Worm (Caenorhabditis elegans) whole organism, L4 larva: ENCODE results near the gene C56G2.4.

Source experiments
- T20F7.1 ChIP-seq: fragments of 200-800 bp; sonication (Bioruptor generic); optimal IDR thresholded peaks from 2 replicates; lab custom pipeline; 2018; ENCODE audit warnings: mild to moderate bottlenecking, missing genetic modification characterization, missing compliant biosample characterization
- Y105C5A.15 ChIP-seq: fragments of 200-800 bp; sonication (Bioruptor generic); IDR thresholded peaks from 2 replicates; pipeline ENCODE4 v1.3.6; 2022; ENCODE audit warnings: missing genetic modification characterization, missing compliant biosample characterization
- Y48G9A.11 ChIP-seq: fragments of 200-800 bp; sonication (Bioruptor generic); IDR thresholded peaks from 2 replicates; pipeline ENCODE4 v1.3.6; 2022; ENCODE audit warnings: missing genetic modification reagents, missing genetic modification characterization, missing compliant biosample characterization
- Y5F2A.4 ChIP-seq: fragments of 200-800 bp; sonication (Bioruptor generic); optimal IDR thresholded peaks from 2 replicates; lab custom pipeline; 2018; ENCODE audit warnings: mild to moderate bottlenecking, missing genetic modification characterization, missing compliant biosample characterization
- Y75B8A.6 ChIP-seq: fragments of 200-800 bp; sonication (Bioruptor generic); IDR thresholded peaks from 2 replicates; pipeline ENCODE4 v1.3.6; 2022; ENCODE audit warnings: missing genetic modification reagents, missing genetic modification characterization, missing compliant biosample characterization
- attf-4 ChIP-seq: sonication (generic microtip); optimal IDR thresholded peaks from 3 replicates; lab custom pipeline; 2017; ENCODE audit warnings: missing biosample characterization, missing genetic modification characterization
- ceh-20 ChIP-seq: fragments of 200-800 bp; sonication (Bioruptor generic); IDR thresholded peaks from 2 replicates; pipeline ENCODE4 v1.3.6; 2022; ENCODE audit warnings: missing genetic modification reagents, missing genetic modification characterization, missing compliant biosample characterization
- ctbp-1 ChIP-seq: fragments of 200-800 bp; sonication (Bioruptor generic); IDR thresholded peaks from 2 replicates; pipeline ENCODE4 v1.3.6; 2022; ENCODE audit warnings: missing genetic modification reagents, missing genetic modification characterization, missing compliant biosample characterization
- daf-12 ChIP-seq: fragments of 150-350 bp; optimal IDR thresholded peaks from 2 replicates; lab custom pipeline; 2014; ENCODE audit warnings: missing biosample characterization, missing genetic modification reagents, missing genetic modification characterization
- daf-16 ChIP-seq, 3 experiments: sonication (generic microtip); optimal IDR thresholded peaks; 2 replicates each; lab custom pipeline; 2016 to 2017; ENCODE audit warnings: missing genetic modification characterization in 3 of 3, missing genetic modification reagents in 3 of 3, mild to moderate bottlenecking in 2 of 3, missing compliant biosample characterization in 2 of 3, missing biosample characterization in 1 of 3, moderate library complexity in 1 of 3
- daf-19 ChIP-seq: fragments of 200-800 bp; sonication (Bioruptor generic); conservative IDR thresholded peaks from 2 replicates; pipeline ENCODE4 v1.3.6; 2022; ENCODE audit warnings: missing genetic modification characterization, missing compliant biosample characterization
- dpl-1 ChIP-seq: fragments of 150-350 bp; optimal IDR thresholded peaks from 2 replicates; lab custom pipeline; 2014; ENCODE audit warnings: missing biosample characterization, missing genetic modification reagents, missing genetic modification characterization
- duxl-1 ChIP-seq: sonication (generic microtip); optimal IDR thresholded peaks from 2 replicates; lab custom pipeline; 2016; ENCODE audit warnings: mild to moderate bottlenecking, missing genetic modification characterization, moderate library complexity, missing compliant biosample characterization; ENCODE audit not compliant: poor library complexity
- egl-43 ChIP-seq: fragments of 200-800 bp; sonication (Bioruptor generic); IDR thresholded peaks from 2 replicates; pipeline ENCODE4 v1.3.6; 2022; ENCODE audit warnings: missing genetic modification reagents, missing genetic modification characterization, missing compliant biosample characterization
- lin-1 ChIP-seq: fragments of 200-800 bp; sonication (Bioruptor generic); IDR thresholded peaks from 2 replicates; pipeline ENCODE4 v1.3.6; 2022; ENCODE audit warnings: missing genetic modification reagents, missing genetic modification characterization, missing compliant biosample characterization
- lin-38 ChIP-seq: fragments of 200-800 bp; sonication (Bioruptor generic); IDR thresholded peaks from 2 replicates; pipeline ENCODE4 v1.3.6; 2022; ENCODE audit warnings: missing genetic modification reagents, missing genetic modification characterization, missing compliant biosample characterization
- lsy-2 ChIP-seq, 2 experiments: fragments of 150-350 bp in 1 of 2; sonication (generic microtip) in 1 of 2; optimal IDR thresholded peaks; 2 replicates each; lab custom pipeline; 2014 to 2017; ENCODE audit warnings: missing biosample characterization in 2 of 2, missing genetic modification characterization in 2 of 2
- mxl-2 ChIP-seq: fragments of 200-800 bp; sonication (Bioruptor generic); conservative IDR thresholded peaks from 2 replicates; pipeline ENCODE4 v1.3.6; 2022; ENCODE audit warnings: missing genetic modification reagents, missing genetic modification characterization, missing compliant biosample characterization
- nhr-10 ChIP-seq: fragments of 150-350 bp; optimal IDR thresholded peaks from 2 replicates; lab custom pipeline; 2014; ENCODE audit warnings: missing biosample characterization, missing genetic modification characterization
- nhr-6 ChIP-seq: fragments of 150-350 bp; optimal IDR thresholded peaks from 2 replicates; lab custom pipeline; 2014; ENCODE audit warnings: missing biosample characterization, missing genetic modification characterization
- nhr-76 ChIP-seq: fragments of 150-350 bp; optimal IDR thresholded peaks from 2 replicates; lab custom pipeline; 2014; ENCODE audit warnings: missing biosample characterization, missing genetic modification characterization
- nhr-77 ChIP-seq: fragments of 150-350 bp; optimal IDR thresholded peaks from 2 replicates; lab custom pipeline; 2014; ENCODE audit warnings: missing biosample characterization, missing genetic modification characterization
- php-3 ChIP-seq: fragments of 200-800 bp; sonication (Bioruptor generic); IDR thresholded peaks from 2 replicates; pipeline ENCODE4 v1.3.6; 2022; ENCODE audit warnings: missing genetic modification reagents, missing genetic modification characterization, missing compliant biosample characterization
- pqm-1 ChIP-seq: sonication (generic microtip); optimal IDR thresholded peaks from 2 replicates; lab custom pipeline; 2017; ENCODE audit warnings: missing biosample characterization, missing genetic modification characterization
- snpc-4 ChIP-seq: fragments of 150-350 bp; optimal IDR thresholded peaks from 2 replicates; lab custom pipeline; 2014; ENCODE audit warnings: missing biosample characterization, missing genetic modification characterization
- tra-1 ChIP-seq: fragments of 200-800 bp; sonication (Bioruptor generic); IDR thresholded peaks from 2 replicates; pipeline ENCODE4 v1.3.6; 2022; ENCODE audit warnings: missing genetic modification reagents, missing genetic modification characterization, missing compliant biosample characterization
- unc-39 ChIP-seq: sonication (generic microtip); optimal IDR thresholded peaks from 2 replicates; lab custom pipeline; 2017; ENCODE audit warnings: missing biosample characterization, missing genetic modification characterization
- unc-62 ChIP-seq, 3 experiments: fragments of 150-350 bp in 1 of 3; sonication (generic microtip); optimal IDR thresholded peaks in 2 of 3; peaks in 1 of 3; 1 replicate in 1 of 3; 2 replicates in 2 of 3; lab custom pipeline; 2014 to 2017; ENCODE audit warnings: missing biosample characterization in 3 of 3, missing genetic modification characterization in 3 of 3, missing genetic modification reagents in 3 of 3, missing genotype in 1 of 3

C56G2.4 gene

ce11 chrIII:6331211-6331782 is at the start of gene C56G2.4:
C56G2.4 (plus strand) TSS chrIII:6331732.
- TF ChIP-seq lsy-2 (tag; optimal IDR thresholded peaks at IDR 0.05; lab: Kevin White, UChicago) (no peak), nhr-6 (tag; lab: Kevin White, UChicago) (no peak), attf-4 (tag; lab: Kevin White, UChicago) (no peak), Y105C5A.15 (no peak), daf-16 (GFP tag; optimal IDR thresholded peaks at IDR 0.05; lab: Kevin White, UChicago) (no peak), daf-16 (tag; optimal IDR thresholded peaks at IDR 0.05; lab: Kevin White, UChicago) (no peak), Y5F2A.4 (GFP tag; lab: Kevin White, UChicago) (no peak), Y75B8A.6 (no peak), lin-38 (GFP tag; lab: Robert Waterston, UW) (no peak), snpc-4 (no peak), daf-19 (GFP tag; lab: Robert Waterston, UW) (no peak), nhr-76 (no peak)

- peak; percentile 46; the same call in 1 of the 2 replicates for TF ChIP-seq lin-38 (GFP tag; lab: Robert Waterston, UW)
- TF ChIP-seq egl-43: no peak
- TF ChIP-seq Y48G9A.11: peak; percentile 45; the same call in 1 of the 2 replicates
Observed at ce11 chrIII:6283024-6283423, 48.5 kb upstream of the C56G2.4 start.

DNA sequence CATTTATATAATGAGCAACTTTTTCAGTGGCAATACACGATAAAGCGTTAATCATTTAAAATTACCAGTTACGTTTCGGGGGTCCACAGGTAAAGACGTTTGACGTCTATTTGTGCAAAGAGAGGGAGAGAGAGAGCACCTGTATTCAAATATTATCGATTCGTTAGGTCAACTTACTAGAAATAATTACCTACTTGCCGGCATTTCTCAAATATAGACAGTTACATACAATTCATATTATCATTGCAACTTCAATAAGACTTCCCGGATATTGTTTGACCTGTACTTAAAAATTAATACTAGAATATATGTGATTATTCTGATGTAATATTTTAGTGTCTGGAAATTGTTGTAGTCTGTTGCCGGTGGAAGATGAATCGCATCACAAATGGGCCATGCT is 45.6 kb upstream of the C56G2.4 start, which contains the start of gene gadr-3:
TSS of gene gadr-3 (minus strand) at position 101 of the 400 bp plus-strand sequence.
- peak in 1 of 2 experiments; percentile 46 for TF ChIP-seq unc-62 (GFP tag; optimal IDR thresholded peaks at IDR 0.05 in 1 of 2; lab: Kevin White, UChicago)
- TF ChIP-seq unc-62 (tag; optimal IDR thresholded peaks at IDR 0.05; lab: Kevin White, UChicago): no peak
- TF ChIP-seq unc-39 (tag; lab: Kevin White, UChicago): no peak
- TF ChIP-seq, all 104 proteins: peak for 1

DNA sequence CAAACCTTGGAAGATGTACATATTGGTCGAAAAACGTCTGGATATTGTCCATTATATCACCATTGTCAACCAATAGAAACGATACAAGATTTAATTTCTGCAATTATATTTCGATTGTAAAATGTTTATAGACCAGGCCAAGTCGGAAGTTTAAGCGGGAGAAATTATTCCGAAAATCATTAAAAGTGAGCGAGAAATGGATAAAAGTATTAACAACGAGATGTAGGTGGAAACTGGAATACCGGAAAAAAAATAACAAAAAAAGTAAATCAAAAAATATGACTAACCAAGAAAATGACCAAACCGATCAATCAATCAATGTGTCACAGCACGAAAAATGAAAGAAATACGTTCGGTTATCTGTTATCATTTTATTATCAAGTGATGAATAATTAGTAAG is 44.3 kb upstream of the C56G2.4 start, which contains the start of gene F47D12.6:
TSS of gene F47D12.6 (minus strand) at position 101 of the 400 bp plus-strand sequence.
- TF ChIP-seq nhr-10 (tag; lab: Kevin White, UChicago) (no peak), lin-1 (no peak), daf-12 (tag; lab: Kevin White, UChicago) (no peak), ctbp-1 (GFP tag; lab: Robert Waterston, UW) (no peak)

- TF ChIP-seq dpl-1 (GFP tag; lab: Kevin White, UChicago): peak; percentile 30
- TF ChIP-seq T20F7.1: no peak
- TF ChIP-seq tra-1 (GFP tag; lab: Robert Waterston, UW): no peak
- TF ChIP-seq mxl-2 (GFP tag; lab: Robert Waterston, UW): no peak
Observed at ce11 chrIII:6289366-6289765, 42.2 kb upstream of the C56G2.4 start.

- TF ChIP-seq pqm-1 (peak; percentile 1), php-3 (GFP tag; lab: Robert Waterston, UW) (peak; percentile 41; the same call in 1 of the 2 replicates), duxl-1 (no peak), nhr-77 (tag; lab: Kevin White, UChicago) (peak; percentile 5), ceh-20 (peak; percentile 38; the same call in 1 of the 2 replicates)
Observed at ce11 chrIII:6290469-6291182, 40.9 kb upstream of the C56G2.4 start.
